Fruit fly (Drosophila melanogaster) Kc167 (cell line): ENCODE results near the gene nAChRbeta3.

Experiments
- h ChIP-seq: fragments of >200 bp; optimal IDR thresholded peaks from 3 replicates; lab custom pipeline; 2018; ENCODE audit warnings: missing external identifiers
- ttk ChIP-seq: sonication (Bioruptor generic); optimal IDR thresholded peaks from 2 replicates; lab custom pipeline; 2017; ENCODE audit warnings: missing external identifiers

DNA sequence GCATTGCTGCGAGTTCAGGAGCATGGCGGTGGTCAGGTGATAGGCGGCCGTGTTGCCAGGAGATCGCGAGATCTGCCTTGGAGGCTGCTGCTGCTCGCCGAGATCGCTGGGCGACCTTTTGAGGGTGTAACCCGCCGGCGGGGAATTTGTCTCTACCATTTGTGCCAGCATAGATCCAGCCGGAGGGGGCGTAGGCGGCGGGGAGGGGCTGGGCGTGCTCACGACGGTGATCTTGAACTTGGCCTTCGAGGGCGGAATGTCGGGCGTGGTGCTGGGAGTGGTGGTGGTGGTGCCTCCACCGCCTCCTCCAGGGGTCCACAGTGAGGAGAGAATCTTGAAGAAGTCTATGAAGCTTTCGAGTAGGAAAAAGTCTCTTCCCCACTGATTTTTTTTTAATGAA, 49.1 kb downstream of the nAChRbeta3 start:
- TF ChIP-seq ttk (no peak), h (lab: Kevin White, UChicago) (no peak)
